Fruit fly (Drosophila melanogaster) whole organism, embryonic: Measurements from ENCODE around the gene CG8507.

Experiments used
- B-H2 ChIP-seq: fragments of 200-800 bp; sonication (Bioruptor generic); optimal IDR thresholded peaks from 2 replicates; lab custom pipeline; 2018; ENCODE audit warnings: missing biosample characterization, mild to moderate bottlenecking, missing genetic modification characterization
- BtbVII ChIP-seq: fragments of 200-800 bp; sonication (Bioruptor generic); optimal IDR thresholded peaks from 3 replicates; lab custom pipeline; 2017; ENCODE audit warnings: missing biosample characterization, mild to moderate bottlenecking, missing genetic modification characterization
- CG11723 ChIP-seq: fragments of 200-800 bp; sonication (Bioruptor generic); optimal IDR thresholded peaks from 2 replicates; lab custom pipeline; 2017; ENCODE audit warnings: missing biosample characterization, mild to moderate bottlenecking, missing genetic modification characterization
- CG12219 ChIP-seq: fragments of 200-800 bp; sonication (Bioruptor generic); optimal IDR thresholded peaks from 3 replicates; lab custom pipeline; 2018; ENCODE audit warnings: missing biosample characterization, mild to moderate bottlenecking, missing genetic modification characterization
- CG12236 ChIP-seq: fragments of 200-800 bp; sonication (Bioruptor generic); optimal IDR thresholded peaks from 2 replicates; lab custom pipeline; 2016; ENCODE audit warnings: missing biosample characterization, missing genetic modification characterization
- CG12391 ChIP-seq: fragments of 200-800 bp; sonication (Bioruptor generic); optimal IDR thresholded peaks from 3 replicates; lab custom pipeline; 2018; ENCODE audit warnings: missing biosample characterization, mild to moderate bottlenecking, missing genetic modification characterization, moderate library complexity
- CG12744 ChIP-seq: fragments of 200-800 bp; sonication (Bioruptor generic); optimal IDR thresholded peaks from 2 replicates; lab custom pipeline; 2016; ENCODE audit warnings: missing biosample characterization, missing genetic modification characterization
- CG17328 ChIP-seq: fragments of 200-800 bp; sonication (Bioruptor generic); IDR thresholded peaks from 2 replicates; pipeline ENCODE4 v1.3.6; 2022; ENCODE audit warnings: missing biosample characterization, missing genetic modification characterization
- CG1792 ChIP-seq: fragments of 200-800 bp; sonication (Bioruptor generic); optimal IDR thresholded peaks from 2 replicates; lab custom pipeline; 2016; ENCODE audit warnings: missing biosample characterization, missing genetic modification characterization
- CG18476 ChIP-seq: fragments of 200-800 bp; sonication (Bioruptor generic); optimal IDR thresholded peaks from 2 replicates; lab custom pipeline; 2016; ENCODE audit warnings: missing biosample characterization, mild to moderate bottlenecking, missing genetic modification characterization
- CG6765 ChIP-seq: fragments of 200-800 bp; sonication (Bioruptor generic); optimal IDR thresholded peaks from 3 replicates; lab custom pipeline; 2017; ENCODE audit warnings: missing biosample characterization, mild to moderate bottlenecking, missing genetic modification characterization
- CG7928 ChIP-seq: fragments of 200-800 bp; sonication (Bioruptor generic); optimal IDR thresholded peaks from 2 replicates; lab custom pipeline; 2017; ENCODE audit warnings: missing biosample characterization, mild to moderate bottlenecking, missing genetic modification characterization
- CG8089 ChIP-seq: fragments of 200-800 bp; sonication (Bioruptor generic); optimal IDR thresholded peaks from 3 replicates; lab custom pipeline; 2016; ENCODE audit warnings: missing biosample characterization, missing genetic modification characterization
- CG8290 ChIP-seq, 3 experiments: fragments of 200-800 bp; sonication (Bioruptor generic); optimal IDR thresholded peaks; 2 replicates each; lab custom pipeline; 2016 to 2019; ENCODE audit warnings: missing biosample characterization in 3 of 3, missing genetic modification characterization in 3 of 3, mild to moderate bottlenecking in 2 of 3, moderate library complexity in 1 of 3
- CG8924 ChIP-seq: fragments of 200-800 bp; optimal IDR thresholded peaks from 3 replicates; lab custom pipeline; 2019; ENCODE audit warnings: missing biosample characterization, mild to moderate bottlenecking, missing genetic modification characterization, moderate library complexity
- Camta ChIP-seq: fragments of 200-800 bp; sonication (Bioruptor generic); optimal IDR thresholded peaks from 2 replicates; lab custom pipeline; 2016; ENCODE audit warnings: missing biosample characterization, missing genetic modification characterization
- CoRest ChIP-seq: fragments of 200-800 bp; sonication (Bioruptor generic); optimal IDR thresholded peaks from 3 replicates; lab custom pipeline; 2018; ENCODE audit warnings: missing biosample characterization, mild to moderate bottlenecking, missing genetic modification characterization, moderate library complexity
- D ChIP-seq, 2 experiments: fragments of 200-800 bp in 1 of 2; fragments of >200 bp in 1 of 2; sonication (Bioruptor generic) in 1 of 2; optimal IDR thresholded peaks; 2 replicates in 1 of 2; 3 replicates in 1 of 2; lab custom pipeline; 2017; ENCODE audit warnings: mild to moderate bottlenecking in 1 of 2, missing biosample characterization in 1 of 2, missing genetic modification characterization in 1 of 2, missing genetic modification reagents in 1 of 2
- E2f2 ChIP-seq: fragments of 200-800 bp; sonication (Bioruptor generic); IDR thresholded peaks from 2 replicates; pipeline ENCODE4 v1.3.6; 2022; ENCODE audit warnings: missing biosample characterization, missing genetic modification characterization
- Elba2 ChIP-seq: fragments of 200-800 bp; sonication (Bioruptor generic); optimal IDR thresholded peaks from 3 replicates; lab custom pipeline; 2016; ENCODE audit warnings: missing biosample characterization, missing genetic modification characterization
- Fer2 ChIP-seq: fragments of 200-800 bp; sonication (Bioruptor generic); optimal IDR thresholded peaks from 2 replicates; lab custom pipeline; 2018; ENCODE audit warnings: missing biosample characterization, mild to moderate bottlenecking, missing genetic modification characterization, moderate library complexity
- Hsf ChIP-seq: fragments of 200-800 bp; sonication (Bioruptor generic); optimal IDR thresholded peaks from 3 replicates; lab custom pipeline; 2016; ENCODE audit warnings: missing biosample characterization, missing genetic modification characterization
- Lim3 ChIP-seq: fragments of 200-800 bp; sonication (Bioruptor generic); IDR thresholded peaks from 2 replicates; pipeline ENCODE4 v1.3.6; 2022; ENCODE audit warnings: missing biosample characterization, missing genetic modification characterization
- Meics ChIP-seq: fragments of 200-800 bp; sonication (Bioruptor generic); optimal IDR thresholded peaks from 2 replicates; lab custom pipeline; 2017; ENCODE audit warnings: missing biosample characterization, mild to moderate bottlenecking, missing genetic modification characterization
- Vsx1 ChIP-seq: fragments of 200-800 bp; sonication (Bioruptor generic); optimal IDR thresholded peaks from 2 replicates; lab custom pipeline; 2017; ENCODE audit warnings: missing biosample characterization, mild to moderate bottlenecking, missing genetic modification characterization, missing genetic modification reagents
- ara ChIP-seq: fragments of 200-800 bp; sonication (Bioruptor generic); IDR thresholded peaks from 2 replicates; pipeline ENCODE4 v1.3.6; 2022; ENCODE audit warnings: missing biosample characterization, missing genetic modification characterization
- ash1 ChIP-seq: fragments of 200-800 bp; sonication (Bioruptor generic); optimal IDR thresholded peaks from 2 replicates; lab custom pipeline; 2018; ENCODE audit warnings: missing biosample characterization, mild to moderate bottlenecking, missing genetic modification characterization
- bigmax ChIP-seq: fragments of 200-800 bp; sonication (Bioruptor generic); optimal IDR thresholded peaks from 2 replicates; lab custom pipeline; 2018; ENCODE audit warnings: missing biosample characterization, mild to moderate bottlenecking, missing genetic modification characterization
- bsh ChIP-seq, 2 experiments: fragments of 200-800 bp; sonication (Bioruptor generic); optimal IDR thresholded peaks; 2 replicates each; lab custom pipeline; 2017 to 2018; ENCODE audit warnings: mild to moderate bottlenecking in 2 of 2, missing biosample characterization in 2 of 2, missing genetic modification characterization in 2 of 2, moderate library complexity in 1 of 2
- chn ChIP-seq: fragments of 200-800 bp; sonication (Bioruptor generic); optimal IDR thresholded peaks from 2 replicates; lab custom pipeline; 2016; ENCODE audit warnings: missing biosample characterization, missing genetic modification characterization
- dati ChIP-seq: fragments of 200-800 bp; sonication (Bioruptor generic); IDR thresholded peaks from 2 replicates; pipeline ENCODE4 v1.3.6; 2022; ENCODE audit warnings: missing biosample characterization, missing genetic modification characterization
- dmrt11E ChIP-seq: fragments of 200-800 bp; sonication (Bioruptor generic); optimal IDR thresholded peaks from 3 replicates; lab custom pipeline; 2018; ENCODE audit warnings: missing biosample characterization, mild to moderate bottlenecking, missing genetic modification characterization, moderate library complexity
- emc ChIP-seq: fragments of 200-800 bp; sonication (Bioruptor generic); optimal IDR thresholded peaks from 2 replicates; lab custom pipeline; 2016; ENCODE audit warnings: missing biosample characterization, missing genetic modification characterization
- eve ChIP-seq, 2 experiments: fragments of >200 bp; optimal IDR thresholded peaks; 2 replicates each; lab custom pipeline; 2017; ENCODE audit warnings: missing biosample characterization in 2 of 2, missing genetic modification characterization in 2 of 2
- knrl ChIP-seq: fragments of 200-800 bp; sonication (Bioruptor generic); IDR thresholded peaks from 3 replicates; pipeline ENCODE4 v1.3.6; 2022; ENCODE audit warnings: missing biosample characterization, missing genetic modification characterization; ENCODE audit not compliant: partially characterized antibody
- org-1 ChIP-seq: fragments of 200-800 bp; sonication (Bioruptor generic); optimal IDR thresholded peaks from 2 replicates; lab custom pipeline; 2017; ENCODE audit warnings: missing biosample characterization, missing genetic modification characterization
- pnt ChIP-seq: fragments of 200-800 bp; sonication (Bioruptor generic); optimal IDR thresholded peaks from 3 replicates; lab custom pipeline; 2016; ENCODE audit warnings: missing biosample characterization, missing genetic modification characterization
- pros ChIP-seq: fragments of 200-800 bp; sonication (Bioruptor generic); optimal IDR thresholded peaks from 3 replicates; lab custom pipeline; 2019; ENCODE audit warnings: missing biosample characterization, mild to moderate bottlenecking, missing genetic modification characterization, moderate library complexity
- sc ChIP-seq, 3 experiments: fragments of >200 bp in 2 of 3; fragments of 200-800 bp in 1 of 3; sonication (Bioruptor generic) in 1 of 3; optimal IDR thresholded peaks; 2 replicates in 2 of 3; 3 replicates in 1 of 3; lab custom pipeline; 2017; ENCODE audit warnings: mild to moderate bottlenecking in 1 of 3, missing biosample characterization in 1 of 3, missing genetic modification characterization in 1 of 3, missing genetic modification reagents in 1 of 3
- sens ChIP-seq: fragments of 200-800 bp; sonication (Bioruptor generic); peaks from one replicate; lab custom pipeline; 2016; ENCODE audit warnings: missing biosample characterization, missing genetic modification characterization
- seq ChIP-seq: fragments of 200-800 bp; sonication (Bioruptor generic); IDR thresholded peaks from 2 replicates; pipeline ENCODE4 v1.3.6; 2022; ENCODE audit warnings: missing biosample characterization, missing genetic modification characterization
- tin ChIP-seq: fragments of 200-800 bp; sonication (Bioruptor generic); optimal IDR thresholded peaks from 3 replicates; lab custom pipeline; 2016; ENCODE audit warnings: missing biosample characterization, missing genetic modification characterization
- trh ChIP-seq: fragments of 200-800 bp; sonication (Bioruptor generic); optimal IDR thresholded peaks from 2 replicates; lab custom pipeline; 2016; ENCODE audit warnings: missing biosample characterization, missing genetic modification characterization
- wdn ChIP-seq: fragments of 200-800 bp; sonication (Bioruptor generic); IDR thresholded peaks from 2 replicates; pipeline ENCODE4 v1.3.6; 2022; ENCODE audit warnings: missing biosample characterization, missing genetic modification characterization
- wek ChIP-seq: fragments of 200-800 bp; sonication (Bioruptor generic); optimal IDR thresholded peaks from 3 replicates; lab custom pipeline; 2018; ENCODE audit warnings: missing biosample characterization, mild to moderate bottlenecking, missing genetic modification characterization, moderate library complexity
- yki ChIP-seq: fragments of >200 bp; optimal IDR thresholded peaks from 3 replicates; lab custom pipeline; 2018
- zfh1 ChIP-seq: fragments of 200-800 bp; sonication (Bioruptor generic); IDR thresholded peaks from 3 replicates; pipeline ENCODE4 v1.3.6; 2022; ENCODE audit warnings: missing biosample characterization, missing genetic modification characterization

Gene CG8507

dm6 chr3R:9767620-9768592, 23.4 kb upstream of the CG8507 start, which contains the start of gene Naa80 (continued):
- no peak for TF ChIP-seq D (optimal IDR thresholded peaks at IDR 0.05; lab: Kevin White, UChicago)
- no peak for TF ChIP-seq D (GFP tag; optimal IDR thresholded peaks at IDR 0.05; lab: Kevin White, UChicago)
- TF ChIP-seq chn (GFP tag; lab: Kevin White, UChicago), result peak; percentile 80
- TF ChIP-seq pros (GFP tag; lab: Kevin White, UChicago), result no peak
- peak in 1 of 2 experiments; percentile 35 for TF ChIP-seq bsh (GFP tag; optimal IDR thresholded peaks at IDR 0.05; lab: Kevin White, UChicago)
- TF ChIP-seq CG12219 (GFP tag; lab: Kevin White, UChicago), result no peak
- TF ChIP-seq Meics (GFP tag; lab: Kevin White, UChicago), result peak; percentile 57
- peak; percentile 25 for TF ChIP-seq CG1792
- peak; percentile 8 for TF ChIP-seq Fer2 (tag; lab: Kevin White, UChicago)
- TF ChIP-seq CG12744 (GFP tag; lab: Kevin White, UChicago), result peak; percentile 19
- TF ChIP-seq Camta (GFP tag; lab: Kevin White, UChicago), result peak; percentile 35
- peak; percentile 45 for TF ChIP-seq CG11723 (GFP tag; lab: Kevin White, UChicago)
- TF ChIP-seq CG12391 (tag; lab: Kevin White, UChicago), result peak; percentile 38
- TF ChIP-seq CG7928 (GFP tag; lab: Kevin White, UChicago), result peak; percentile 7
- TF ChIP-seq org-1 (GFP tag; lab: Kevin White, UChicago), result no peak
- no peak for TF ChIP-seq yki (lab: Kevin White, UChicago)
- no peak for TF ChIP-seq eve (GFP tag; optimal IDR thresholded peaks at IDR 0.05; lab: Kevin White, UChicago)
- TF ChIP-seq bigmax (GFP tag; lab: Kevin White, UChicago), result peak; percentile 40
- TF ChIP-seq knrl (GFP tag; lab: Robert Waterston, UW), result peak; percentile 52; the same call in 1 of the 3 replicates
- peak; percentile 16 for TF ChIP-seq dmrt11E
- TF ChIP-seq CG17328, result no peak; the same call in 1 of the 2 replicates
- peak; percentile 25 for TF ChIP-seq ash1 (GFP tag; lab: Kevin White, UChicago)
- peak; percentile 4 for TF ChIP-seq BtbVII (GFP tag; lab: Kevin White, UChicago)
- peak; percentile 84 for TF ChIP-seq E2f2 (GFP tag; lab: Robert Waterston, UW)
- peak; percentile 60 for TF ChIP-seq CG8924 (tag; lab: Kevin White, UChicago)
- peak; percentile 84 for TF ChIP-seq B-H2
- peak; percentile 64 for TF ChIP-seq zfh1 (GFP tag; lab: Robert Waterston, UW)
- TF ChIP-seq Lim3 (GFP tag; lab: Robert Waterston, UW), result no peak
- TF ChIP-seq CoRest (tag; lab: Kevin White, UChicago), result peak; percentile 6
- TF ChIP-seq CG6765 (GFP tag; lab: Kevin White, UChicago), result peak; percentile 35
- TF ChIP-seq CG8290 (GFP tag; optimal IDR thresholded peaks at IDR 0.05; lab: Kevin White, UChicago), result peak; percentile 40
- TF ChIP-seq CG8290 (tag; optimal IDR thresholded peaks at IDR 0.05; lab: Kevin White, UChicago), result peak in 1 of 2 experiments; percentile 90
- TF ChIP-seq Vsx1 (GFP tag; lab: Kevin White, UChicago), result no peak
- no peak for TF ChIP-seq wek (GFP tag; lab: Kevin White, UChicago)
- TF ChIP-seq CG12236 (GFP tag; lab: Kevin White, UChicago), result no peak
- peak; percentile 44 for TF ChIP-seq pnt
- TF ChIP-seq trh, result peak; percentile 19
- TF ChIP-seq ara (GFP tag; lab: Robert Waterston, UW), result peak; percentile 43; the same call in 1 of the 2 replicates
- TF ChIP-seq tin (GFP tag; lab: Kevin White, UChicago), result peak; percentile 71
- TF ChIP-seq emc (GFP tag; lab: Kevin White, UChicago), result peak; percentile 32
- TF ChIP-seq seq (GFP tag; lab: Robert Waterston, UW), result 0 out of 2 replicates have a peak, but pooled peaks have one; percentile 33
- TF ChIP-seq sens (GFP tag; lab: Kevin White, UChicago), result peak; percentile 85
- peak; percentile 75 for TF ChIP-seq Hsf (GFP tag; lab: Kevin White, UChicago)
- TF ChIP-seq wdn, result no peak
- TF ChIP-seq Elba2, result no peak
- no peak for TF ChIP-seq sc (optimal IDR thresholded peaks at IDR 0.05; lab: Kevin White, UChicago)
- TF ChIP-seq sc (GFP tag; optimal IDR thresholded peaks at IDR 0.05; lab: Kevin White, UChicago), result no peak
- TF ChIP-seq CG18476 (GFP tag; lab: Kevin White, UChicago), result peak; percentile 43
- no peak for TF ChIP-seq dati (GFP tag; lab: Robert Waterston, UW)
- peak; percentile 16 for TF ChIP-seq CG8089 (GFP tag; lab: Kevin White, UChicago)
